Worm (Caenorhabditis elegans) whole organism, L1 larva: ENCODE measurements around the gene umps-1.

Experiments used
- Y116A8C.19 ChIP-seq: sonication (generic microtip); optimal IDR thresholded peaks from 2 replicates; lab custom pipeline; 2016; ENCODE audit warnings: missing compliant biosample characterization, missing genetic modification characterization, borderline replicate concordance
- aly-2 ChIP-seq: fragments of 150-350 bp; optimal IDR thresholded peaks from 2 replicates; lab custom pipeline; 2014; ENCODE audit warnings: missing biosample characterization, missing genetic modification characterization
- efl-1 ChIP-seq, 4 experiments: fragments of 150-350 bp; optimal IDR thresholded peaks in 3 of 4; peaks in 1 of 4; 1 replicate in 1 of 4; 2 replicates in 3 of 4; lab custom pipeline; 2014; ENCODE audit warnings: missing biosample characterization in 2 of 4, missing genetic modification characterization in 2 of 4, missing genetic modification reagents in 2 of 4

DNA sequence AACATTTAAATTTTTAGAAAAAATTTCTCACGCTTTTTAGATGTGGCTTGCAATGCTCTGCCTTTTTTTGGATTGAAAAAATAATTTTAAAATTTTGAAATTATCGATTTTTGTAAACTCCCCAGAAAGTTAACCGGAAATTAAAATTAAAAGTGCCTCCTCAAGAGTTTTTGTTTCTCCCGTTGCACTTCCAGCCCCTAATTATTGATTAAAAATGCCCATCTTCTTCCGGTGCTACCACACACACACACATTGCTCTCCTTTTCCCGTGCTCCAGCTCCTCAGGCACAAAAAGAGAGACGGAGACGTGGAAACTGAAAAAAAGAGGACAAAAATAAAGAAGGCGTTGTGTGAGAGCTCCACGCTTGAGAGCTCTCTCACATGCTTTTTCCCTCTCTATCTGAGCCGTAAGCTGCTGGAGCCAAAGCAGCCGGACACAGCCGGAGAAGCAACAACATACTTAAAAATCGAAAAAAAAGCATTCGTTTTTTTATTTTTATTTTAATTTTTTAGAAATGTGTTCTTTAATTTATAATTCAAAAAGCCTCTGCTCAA is 10.0 kb upstream of the umps-1 start:
- TF ChIP-seq efl-1 (optimal IDR thresholded peaks at IDR 0.05; lab: Kevin White, UChicago) = no peak
- peak in 1 of 2 experiments; percentile 85 for TF ChIP-seq efl-1 (GFP tag; optimal IDR thresholded peaks at IDR 0.05 in 1 of 2; lab: Kevin White, UChicago)
- TF ChIP-seq Y116A8C.19 (tag; lab: Kevin White, UChicago) = no peak
- TF ChIP-seq aly-2 (tag; lab: Kevin White, UChicago) = no peak
